Worm (Caenorhabditis elegans) whole organism, late embryonic: ENCODE measurements around the gene tpra-1.

Source experiments
- C38D4.7 ChIP-seq: fragments of 200-800 bp; sonication (Bioruptor generic); optimal IDR thresholded peaks from 2 replicates; lab custom pipeline; 2018; ENCODE audit warnings: mild to moderate bottlenecking, missing genetic modification characterization, moderate library complexity, missing compliant biosample characterization
- T23F11.4 ChIP-seq: fragments of 200-800 bp; sonication (Bioruptor generic); optimal IDR thresholded peaks from 2 replicates; lab custom pipeline; 2018; ENCODE audit warnings: mild to moderate bottlenecking, missing genetic modification characterization, missing compliant biosample characterization
- ama-1 ChIP-seq: fragments of 150-350 bp; optimal IDR thresholded peaks from 2 replicates; lab custom pipeline; 2014
- ceh-45 ChIP-seq: fragments of 200-800 bp; sonication (Bioruptor generic); IDR thresholded peaks from 2 replicates; pipeline ENCODE4 v1.3.6; 2022; ENCODE audit warnings: missing genetic modification reagents, missing genetic modification characterization, missing compliant biosample characterization
- dmd-4 ChIP-seq: sonication (generic microtip); optimal IDR thresholded peaks from 2 replicates; lab custom pipeline; 2016; ENCODE audit warnings: borderline replicate concordance, missing genetic modification characterization, missing compliant biosample characterization
- dve-1 ChIP-seq: sonication (generic microtip); optimal IDR thresholded peaks from 2 replicates; lab custom pipeline; 2017; ENCODE audit warnings: antibody characterized with exemption, mild to moderate bottlenecking, missing genetic modification characterization, missing compliant biosample characterization
- fkh-6 ChIP-seq: sonication (generic microtip); optimal IDR thresholded peaks from 2 replicates; lab custom pipeline; 2016; ENCODE audit warnings: missing genetic modification characterization, missing compliant biosample characterization
- hlh-30 ChIP-seq: sonication (generic microtip); optimal IDR thresholded peaks from 2 replicates; lab custom pipeline; 2017; ENCODE audit warnings: antibody characterized with exemption, missing genetic modification characterization, missing compliant biosample characterization; ENCODE audit not compliant: insufficient read depth
- hlh-8 ChIP-seq: sonication (generic microtip); optimal IDR thresholded peaks from 2 replicates; lab custom pipeline; 2016; ENCODE audit warnings: missing genotype, missing genetic modification characterization, missing compliant biosample characterization
- mec-3 ChIP-seq: sonication (generic microtip); optimal IDR thresholded peaks from 2 replicates; lab custom pipeline; 2016; ENCODE audit warnings: borderline replicate concordance, missing genetic modification characterization, missing compliant biosample characterization
- odd-2 ChIP-seq: sonication (generic microtip); optimal IDR thresholded peaks from 2 replicates; lab custom pipeline; 2017; ENCODE audit warnings: antibody characterized with exemption, mild to moderate bottlenecking, missing genetic modification characterization, missing compliant biosample characterization
- ref-2 ChIP-seq: sonication (generic microtip); optimal IDR thresholded peaks from 2 replicates; lab custom pipeline; 2016; ENCODE audit warnings: missing genetic modification characterization, missing compliant biosample characterization
- tbx-2 ChIP-seq: sonication (generic microtip); optimal IDR thresholded peaks from 2 replicates; lab custom pipeline; 2016; ENCODE audit warnings: missing genetic modification characterization, missing compliant biosample characterization
- tbx-7 ChIP-seq: sonication (generic microtip); optimal IDR thresholded peaks from 2 replicates; lab custom pipeline; 2016; ENCODE audit warnings: missing genotype, missing genetic modification characterization, missing compliant biosample characterization

- TF ChIP-seq fkh-6 (tag; lab: Kevin White, UChicago): no peak
- no peak for TF ChIP-seq C38D4.7
- no peak for TF ChIP-seq dmd-4 (tag; lab: Kevin White, UChicago)
- no peak for TF ChIP-seq hlh-8
- no peak for TF ChIP-seq T23F11.4
- TF ChIP-seq dve-1 (tag; lab: Kevin White, UChicago): no peak
- no peak for TF ChIP-seq ceh-45
- TF ChIP-seq mec-3 (tag; lab: Kevin White, UChicago): no peak
- no peak for TF ChIP-seq ama-1 (lab: Kevin White, UChicago)
- TF ChIP-seq odd-2 (tag; lab: Kevin White, UChicago): no peak
- TF ChIP-seq tbx-7 (tag; lab: Kevin White, UChicago): no peak
- no peak for TF ChIP-seq ref-2 (tag; lab: Kevin White, UChicago)
- TF ChIP-seq tbx-2 (tag; lab: Kevin White, UChicago): no peak
- TF ChIP-seq hlh-30: no peak
Measured at ce11 chrIV:8926511-8926910, 29.8 kb upstream of the tpra-1 start.
